Worm (Caenorhabditis elegans) whole organism, L2 larva: ENCODE measurements around the gene gphr-2.

ENCODE experiments used
- C34F6.9 ChIP-seq: fragments of 150-350 bp; optimal IDR thresholded peaks from 2 replicates; lab custom pipeline; 2014; ENCODE audit warnings: missing biosample characterization, missing genetic modification characterization
- aly-2 ChIP-seq: fragments of 150-350 bp; optimal IDR thresholded peaks from 2 replicates; lab custom pipeline; 2014; ENCODE audit warnings: missing biosample characterization, missing genetic modification characterization
- ama-1 ChIP-seq: fragments of 150-350 bp; optimal IDR thresholded peaks from 2 replicates; lab custom pipeline; 2018; ENCODE audit warnings: inconsistent platforms
- ceh-82 ChIP-seq: fragments of 150-350 bp; optimal IDR thresholded peaks from 2 replicates; lab custom pipeline; 2014; ENCODE audit warnings: missing biosample characterization, missing genetic modification characterization
- egl-27 ChIP-seq: sonication (generic microtip); optimal IDR thresholded peaks from 3 replicates; lab custom pipeline; 2017; ENCODE audit warnings: missing biosample characterization, missing genetic modification reagents, missing genetic modification characterization
- nhr-10 ChIP-seq: sonication (generic microtip); optimal IDR thresholded peaks from 2 replicates; lab custom pipeline; 2017; ENCODE audit warnings: missing biosample characterization, missing genetic modification characterization
- nhr-11 ChIP-seq: fragments of 150-350 bp; optimal IDR thresholded peaks from 2 replicates; lab custom pipeline; 2014; ENCODE audit warnings: missing biosample characterization, missing genetic modification characterization
- nhr-12 ChIP-seq: fragments of 150-350 bp; optimal IDR thresholded peaks from 2 replicates; lab custom pipeline; 2014; ENCODE audit warnings: missing biosample characterization, missing genetic modification characterization
- nhr-21 ChIP-seq: fragments of 150-350 bp; optimal IDR thresholded peaks from 2 replicates; lab custom pipeline; 2014; ENCODE audit warnings: missing biosample characterization, missing genetic modification characterization
- nhr-25 ChIP-seq: fragments of 150-350 bp; sonication (generic microtip); optimal IDR thresholded peaks from 3 replicates; lab custom pipeline; 2014; ENCODE audit warnings: missing biosample characterization, missing genetic modification characterization
- snpc-4 ChIP-seq: fragments of 150-350 bp; optimal IDR thresholded peaks from 2 replicates; lab custom pipeline; 2014; ENCODE audit warnings: missing biosample characterization, missing genetic modification characterization
- unc-62 ChIP-seq: fragments of 150-350 bp; optimal IDR thresholded peaks from 2 replicates; lab custom pipeline; 2014; ENCODE audit warnings: missing biosample characterization, missing genetic modification reagents, missing genetic modification characterization
- zag-1 ChIP-seq: fragments of 150-350 bp; optimal IDR thresholded peaks from 2 replicates; lab custom pipeline; 2014; ENCODE audit warnings: missing biosample characterization, missing genetic modification characterization

DNA sequence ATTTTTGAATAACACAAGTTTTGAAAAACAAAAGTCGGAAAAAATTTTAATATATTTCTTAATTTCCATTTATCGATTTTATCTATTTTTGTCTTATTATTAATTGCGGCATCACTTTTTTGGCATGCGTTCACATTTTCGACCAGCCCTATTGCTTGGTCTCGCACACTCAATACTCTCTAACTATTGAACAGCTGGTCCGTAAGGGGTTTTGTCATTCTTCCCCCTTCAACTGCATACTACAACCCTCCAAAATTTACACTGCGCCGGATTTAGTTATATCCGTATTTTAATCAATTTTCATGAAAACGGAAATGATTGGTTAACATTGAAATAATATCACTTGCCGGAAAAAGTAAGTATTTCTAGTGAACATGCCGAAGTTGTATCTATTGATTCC is 19.8 kb upstream of the gphr-2 start, which contains the start of gene C11H1.7:
- TF ChIP-seq snpc-4 (tag; lab: Kevin White, UChicago): no peak
- no peak for TF ChIP-seq ceh-82 (tag; lab: Kevin White, UChicago)
- no peak for TF ChIP-seq unc-62
- TF ChIP-seq aly-2: no peak
- TF ChIP-seq nhr-12 (tag; lab: Kevin White, UChicago): no peak
- no peak for TF ChIP-seq nhr-21
- no peak for TF ChIP-seq zag-1 (tag; lab: Kevin White, UChicago)
- TF ChIP-seq nhr-25: no peak
- no peak for TF ChIP-seq ama-1 (lab: Kevin White, UChicago)
- no peak for TF ChIP-seq nhr-11
- no peak for TF ChIP-seq nhr-10 (tag; lab: Kevin White, UChicago)
- TF ChIP-seq C34F6.9 (tag; lab: Kevin White, UChicago): no peak
- TF ChIP-seq egl-27: no peak
